Fruit fly (Drosophila melanogaster) S2 (cell line): ENCODE data around the gene Ugt35D1.

Source experiments
- CG8478 ChIP-seq: fragments of >200 bp; optimal IDR thresholded peaks from 2 replicates; lab custom pipeline; 2018
- CTCF ChIP-seq, 2 experiments: fragments of >200 bp; optimal IDR thresholded peaks; 2 replicates each; lab custom pipeline; 2018

dm6 chr3R:31405277-31406207 is 10.4 kb upstream of the Ugt35D1 start, which contains the start of gene PNPase:
- no peak for TF ChIP-seq CTCF (optimal IDR thresholded peaks at IDR 0.05; lab: Kevin White, UChicago)
- no peak for TF ChIP-seq CG8478 (lab: Kevin White, UChicago)
